Fruit fly (Drosophila melanogaster): Measurements from ENCODE around the gene CG2955.

The CG2955 gene

DNA sequence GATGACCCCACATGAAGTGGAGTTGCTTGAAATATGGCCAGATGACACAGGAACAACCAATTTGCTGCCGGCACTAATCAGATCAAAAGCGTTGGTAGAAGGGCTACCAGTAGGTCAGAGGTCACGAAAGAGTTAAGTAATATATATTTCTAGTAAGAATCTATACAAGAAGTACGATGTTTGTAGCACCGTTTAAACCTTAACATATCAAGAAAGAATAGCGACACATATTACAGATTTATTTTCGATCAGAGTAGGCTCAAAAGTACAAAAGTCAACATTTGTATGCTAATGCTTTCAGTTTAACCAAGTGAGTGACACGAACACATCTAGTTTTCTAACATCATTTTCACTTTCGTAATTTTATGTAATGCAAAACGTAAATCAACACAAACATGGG is at the start of gene CG2955:
Gene CG2955 (plus strand): TSS at position 301 of the 400 bp plus-strand sequence.
- TF ChIP-seq h (optimal IDR thresholded peaks at IDR 0.05) (no peak), Sin3A (optimal IDR thresholded peaks at IDR 0.05) (no peak), psq (optimal IDR thresholded peaks at IDR 0.05) (no peak), insv (optimal IDR thresholded peaks at IDR 0.05) (no peak), ttk (optimal IDR thresholded peaks at IDR 0.05) (no peak), Myc (optimal IDR thresholded peaks at IDR 0.05) (no peak)

DNA sequence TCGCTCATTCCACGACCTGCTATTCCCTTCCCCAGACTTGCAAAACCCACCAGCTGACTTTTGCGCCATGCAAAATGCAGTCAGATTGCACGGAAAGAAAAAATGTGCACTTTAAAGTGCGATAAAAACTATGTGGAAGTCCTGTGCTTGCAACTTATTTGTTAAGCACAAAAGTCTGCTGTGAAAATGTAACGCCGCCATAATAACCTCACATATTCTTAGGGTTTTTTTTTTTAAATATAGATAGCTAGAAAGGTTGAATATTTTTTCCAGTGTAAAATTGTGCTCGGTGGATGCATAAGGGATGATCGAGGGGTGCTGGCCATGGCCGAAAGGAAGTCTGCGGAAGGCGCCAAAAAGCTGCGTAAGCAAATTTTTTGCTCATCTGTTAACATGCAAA is 38.9 kb upstream of the CG2955 start:
- TF ChIP-seq insv (optimal IDR thresholded peaks at IDR 0.05): no peak
- TF ChIP-seq Myc (optimal IDR thresholded peaks at IDR 0.05): no peak
- no peak for TF ChIP-seq h (optimal IDR thresholded peaks at IDR 0.05)
- TF ChIP-seq ttk (optimal IDR thresholded peaks at IDR 0.05): no peak
- no peak for TF ChIP-seq Sin3A (optimal IDR thresholded peaks at IDR 0.05)
- TF ChIP-seq psq (optimal IDR thresholded peaks at IDR 0.05): no peak

DNA sequence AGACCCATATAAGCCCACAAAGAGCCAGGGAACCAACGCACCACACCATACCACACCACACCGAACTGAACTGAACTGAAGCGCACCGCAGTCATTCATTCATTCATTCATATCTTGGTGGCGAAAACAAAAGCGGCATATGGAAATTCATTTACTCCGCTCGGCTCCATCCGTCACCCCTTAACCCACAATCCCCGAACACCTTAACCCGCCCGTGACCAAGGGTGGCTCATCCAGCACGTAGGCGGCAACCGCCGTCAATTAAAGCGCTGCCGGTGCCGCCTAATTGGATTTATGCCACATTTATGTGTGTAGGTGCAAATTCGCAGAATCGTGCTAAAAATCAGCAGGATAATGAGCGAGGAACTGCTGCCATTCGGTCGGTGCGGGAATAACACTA is 32.4 kb upstream of the CG2955 start:
- TF ChIP-seq Sin3A (optimal IDR thresholded peaks at IDR 0.05) (no peak), h (optimal IDR thresholded peaks at IDR 0.05) (no peak), ttk (optimal IDR thresholded peaks at IDR 0.05) (no peak), psq (optimal IDR thresholded peaks at IDR 0.05) (no peak), insv (optimal IDR thresholded peaks at IDR 0.05) (no peak), Myc (optimal IDR thresholded peaks at IDR 0.05) (no peak)

dm6 chr2L:4118983-4119670 is 30.0 kb upstream of the CG2955 start:
- no peak for TF ChIP-seq ttk (optimal IDR thresholded peaks at IDR 0.05)
- TF ChIP-seq psq (optimal IDR thresholded peaks at IDR 0.05): no peak
- no peak for TF ChIP-seq Myc (optimal IDR thresholded peaks at IDR 0.05)
- TF ChIP-seq insv (optimal IDR thresholded peaks at IDR 0.05): no peak
- no peak for TF ChIP-seq Sin3A (optimal IDR thresholded peaks at IDR 0.05)
- TF ChIP-seq h (optimal IDR thresholded peaks at IDR 0.05): no peak

dm6 chr2L:4120043-4120442 is 29.0 kb upstream of the CG2955 start, which contains the start of gene Sr-CIII:
Gene Sr-CIII (plus strand): TSS chr2L:4120343.
- TF ChIP-seq ttk (optimal IDR thresholded peaks at IDR 0.05): no peak
- TF ChIP-seq psq (optimal IDR thresholded peaks at IDR 0.05): no peak
- TF ChIP-seq insv (optimal IDR thresholded peaks at IDR 0.05): no peak
- TF ChIP-seq Sin3A (optimal IDR thresholded peaks at IDR 0.05): no peak
- TF ChIP-seq h (optimal IDR thresholded peaks at IDR 0.05): no peak
- TF ChIP-seq Myc (optimal IDR thresholded peaks at IDR 0.05): no peak

dm6 chr2L:4121402-4121801 is 27.7 kb upstream of the CG2955 start, which contains the start of gene Sr-CI:
Gene Sr-CI (plus strand): TSS chr2L:4121702.
- TF ChIP-seq h (optimal IDR thresholded peaks at IDR 0.05) (no peak), ttk (optimal IDR thresholded peaks at IDR 0.05) (no peak), Sin3A (optimal IDR thresholded peaks at IDR 0.05) (no peak), Myc (optimal IDR thresholded peaks at IDR 0.05) (no peak), insv (optimal IDR thresholded peaks at IDR 0.05) (no peak), psq (optimal IDR thresholded peaks at IDR 0.05) (no peak)

DNA sequence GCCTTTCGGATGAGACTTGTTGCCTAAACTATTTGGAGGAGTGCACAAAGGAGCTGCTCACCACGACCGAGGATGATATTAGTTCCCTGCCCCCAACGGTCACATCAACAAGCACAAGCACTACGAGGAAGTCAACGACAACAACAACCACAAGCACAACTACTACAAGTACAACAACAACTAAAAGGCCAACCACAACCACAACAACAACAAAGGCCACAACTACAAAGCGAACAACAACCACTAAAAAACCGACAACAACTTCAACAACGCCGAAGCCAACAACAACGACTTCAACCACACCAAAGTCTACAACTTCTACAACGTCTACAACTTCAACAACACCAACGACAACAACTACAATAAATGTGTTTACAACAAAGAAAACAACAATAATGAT is 26.0 kb upstream of the CG2955 start:
- TF ChIP-seq h (optimal IDR thresholded peaks at IDR 0.05) (no peak), Sin3A (optimal IDR thresholded peaks at IDR 0.05) (no peak), psq (optimal IDR thresholded peaks at IDR 0.05) (no peak), Myc (optimal IDR thresholded peaks at IDR 0.05) (no peak), ttk (optimal IDR thresholded peaks at IDR 0.05) (no peak), insv (optimal IDR thresholded peaks at IDR 0.05) (no peak)

- TF ChIP-seq h (optimal IDR thresholded peaks at IDR 0.05) (no peak), insv (optimal IDR thresholded peaks at IDR 0.05) (no peak), Sin3A (optimal IDR thresholded peaks at IDR 0.05) (no peak), psq (optimal IDR thresholded peaks at IDR 0.05) (no peak), ttk (optimal IDR thresholded peaks at IDR 0.05) (no peak), Myc (optimal IDR thresholded peaks at IDR 0.05) (no peak)
Observed at dm6 chr2L:4124629-4125350, 24.3 kb upstream of the CG2955 start.

- no peak for TF ChIP-seq Myc (optimal IDR thresholded peaks at IDR 0.05)
- no peak for TF ChIP-seq Sin3A (optimal IDR thresholded peaks at IDR 0.05)
- no peak for TF ChIP-seq insv (optimal IDR thresholded peaks at IDR 0.05)
- no peak for TF ChIP-seq h (optimal IDR thresholded peaks at IDR 0.05)
- no peak for TF ChIP-seq ttk (optimal IDR thresholded peaks at IDR 0.05)
- TF ChIP-seq psq (optimal IDR thresholded peaks at IDR 0.05): no peak
Observed at dm6 chr2L:4128859-4129258, 20.2 kb upstream of the CG2955 start.

dm6 chr2L:4132303-4132702 is 16.8 kb upstream of the CG2955 start:
- TF ChIP-seq ttk (optimal IDR thresholded peaks at IDR 0.05): no peak

DNA sequence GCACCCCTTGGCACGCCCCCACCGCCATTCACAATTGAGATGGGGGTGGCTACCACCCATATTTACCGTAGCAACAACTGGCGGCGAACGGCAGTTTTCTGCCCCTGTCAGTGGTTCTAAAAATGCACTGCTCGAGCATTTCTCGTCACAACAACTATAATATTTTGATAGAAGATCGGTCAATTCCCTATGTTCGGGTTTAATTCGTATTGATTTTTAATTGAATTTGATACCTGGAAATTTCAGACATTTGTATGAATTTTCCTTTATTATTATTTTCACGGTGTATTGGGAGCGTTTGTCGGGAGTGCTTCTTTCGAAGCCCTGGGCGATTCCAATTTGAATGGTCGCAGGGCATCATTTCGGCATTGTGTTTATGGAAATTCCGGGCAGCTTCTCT is 16.0 kb upstream of the CG2955 start:
- TF ChIP-seq insv (optimal IDR thresholded peaks at IDR 0.05): no peak
- no peak for TF ChIP-seq ttk (optimal IDR thresholded peaks at IDR 0.05)
- TF ChIP-seq psq (optimal IDR thresholded peaks at IDR 0.05): no peak
- TF ChIP-seq Myc (optimal IDR thresholded peaks at IDR 0.05): no peak
- no peak for TF ChIP-seq h (optimal IDR thresholded peaks at IDR 0.05)
- no peak for TF ChIP-seq Sin3A (optimal IDR thresholded peaks at IDR 0.05)

DNA sequence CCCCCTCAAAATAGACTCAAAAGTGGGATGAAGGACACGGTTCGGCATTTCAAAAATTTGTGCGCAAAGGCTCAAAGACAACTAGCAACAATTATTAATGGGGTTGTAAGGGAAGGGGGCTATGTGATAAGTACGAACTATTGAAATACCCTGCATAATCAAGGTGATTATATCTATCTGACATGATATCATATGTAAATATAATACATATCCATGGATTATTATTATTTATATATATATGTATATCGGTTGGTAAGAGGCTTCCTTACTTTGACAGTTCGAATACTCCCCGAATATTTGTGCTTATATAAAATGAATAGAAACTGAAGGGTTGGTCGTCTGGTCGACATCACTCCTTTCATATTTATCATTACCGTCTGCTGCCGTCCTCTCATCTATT is 15.1 kb upstream of the CG2955 start:
- TF ChIP-seq h (optimal IDR thresholded peaks at IDR 0.05) (no peak), ttk (optimal IDR thresholded peaks at IDR 0.05) (no peak), psq (optimal IDR thresholded peaks at IDR 0.05) (no peak), insv (optimal IDR thresholded peaks at IDR 0.05) (no peak), Sin3A (optimal IDR thresholded peaks at IDR 0.05) (no peak), Myc (optimal IDR thresholded peaks at IDR 0.05) (no peak)
